Worm (Caenorhabditis elegans) whole organism, L2 larva: Measurements from ENCODE around the gene mrpl-46.

Experiments used
- C34F6.9 ChIP-seq: fragments of 150-350 bp; optimal IDR thresholded peaks from 2 replicates; lab custom pipeline; 2014; ENCODE audit warnings: missing biosample characterization, missing genetic modification characterization
- R02D3.7 ChIP-seq: fragments of 150-350 bp; optimal IDR thresholded peaks from 2 replicates; lab custom pipeline; 2014; ENCODE audit warnings: missing biosample characterization, missing genetic modification characterization
- ZK546.5 ChIP-seq: sonication (generic microtip); optimal IDR thresholded peaks from 2 replicates; lab custom pipeline; 2017; ENCODE audit warnings: missing biosample characterization, missing genetic modification characterization
- blmp-1 ChIP-seq: sonication (generic microtip); optimal IDR thresholded peaks from 2 replicates; lab custom pipeline; 2017; ENCODE audit warnings: missing genetic modification characterization, mild to moderate bottlenecking, missing compliant biosample characterization, antibody characterized with exemption, moderate library complexity; ENCODE audit not compliant: insufficient read depth
- ceh-16 ChIP-seq: fragments of 150-350 bp; optimal IDR thresholded peaks from 2 replicates; lab custom pipeline; 2014; ENCODE audit warnings: missing biosample characterization, missing genetic modification characterization
- dmd-4 ChIP-seq: sonication (generic microtip); optimal IDR thresholded peaks from 2 replicates; lab custom pipeline; 2017; ENCODE audit warnings: missing biosample characterization, missing genetic modification characterization
- elt-1 ChIP-seq: fragments of 150-350 bp; optimal IDR thresholded peaks from 2 replicates; lab custom pipeline; 2014; ENCODE audit warnings: missing biosample characterization, missing genetic modification characterization
- elt-3 ChIP-seq: sonication (generic microtip); optimal IDR thresholded peaks from 2 replicates; lab custom pipeline; 2017; ENCODE audit warnings: missing biosample characterization, missing genetic modification characterization
- lin-13 ChIP-seq: fragments of 150-350 bp; optimal IDR thresholded peaks from 2 replicates; lab custom pipeline; 2014; ENCODE audit warnings: missing biosample characterization, missing genetic modification reagents, missing genetic modification characterization
- lin-39 ChIP-seq: fragments of 150-350 bp; optimal IDR thresholded peaks from 2 replicates; lab custom pipeline; 2014; ENCODE audit warnings: missing biosample characterization, missing genetic modification reagents, missing genetic modification characterization
- lsy-2 ChIP-seq, 2 experiments: fragments of 150-350 bp in 1 of 2; sonication (generic microtip) in 1 of 2; optimal IDR thresholded peaks; 2 replicates each; lab custom pipeline; 2014 to 2017; ENCODE audit warnings: missing biosample characterization in 2 of 2, missing genetic modification characterization in 2 of 2
- mbf-1 ChIP-seq: sonication (generic microtip); optimal IDR thresholded peaks from 2 replicates; lab custom pipeline; 2017; ENCODE audit warnings: missing biosample characterization, missing genetic modification characterization
- nhr-12 ChIP-seq: fragments of 150-350 bp; optimal IDR thresholded peaks from 2 replicates; lab custom pipeline; 2014; ENCODE audit warnings: missing biosample characterization, missing genetic modification characterization
- nhr-23 ChIP-seq: fragments of 150-350 bp; optimal IDR thresholded peaks from 2 replicates; lab custom pipeline; 2014; ENCODE audit warnings: missing biosample characterization, missing genetic modification reagents, missing genetic modification characterization
- nhr-25 ChIP-seq: fragments of 150-350 bp; sonication (generic microtip); optimal IDR thresholded peaks from 3 replicates; lab custom pipeline; 2014; ENCODE audit warnings: missing biosample characterization, missing genetic modification characterization
- nhr-77 ChIP-seq: fragments of 150-350 bp; optimal IDR thresholded peaks from 2 replicates; lab custom pipeline; 2014; ENCODE audit warnings: missing biosample characterization, missing genetic modification characterization
- sma-3 ChIP-seq: sonication (generic microtip); optimal IDR thresholded peaks from 2 replicates; lab custom pipeline; 2016; ENCODE audit warnings: missing genetic modification reagents, missing genetic modification characterization, missing compliant biosample characterization
- sma-9 ChIP-seq, 2 experiments: fragments of 150-350 bp in 1 of 2; sonication (generic microtip) in 1 of 2; optimal IDR thresholded peaks; 2 replicates each; lab custom pipeline; 2014 to 2016; ENCODE audit warnings: missing genetic modification characterization in 2 of 2, mild to moderate bottlenecking in 1 of 2, missing biosample characterization in 1 of 2, missing compliant biosample characterization in 1 of 2, missing genetic modification reagents in 1 of 2, moderate library complexity in 1 of 2
- snpc-4 ChIP-seq: fragments of 150-350 bp; optimal IDR thresholded peaks from 2 replicates; lab custom pipeline; 2014; ENCODE audit warnings: missing biosample characterization, missing genetic modification characterization
- unc-62 ChIP-seq: fragments of 150-350 bp; optimal IDR thresholded peaks from 2 replicates; lab custom pipeline; 2014; ENCODE audit warnings: missing biosample characterization, missing genetic modification reagents, missing genetic modification characterization
- ztf-4 ChIP-seq: fragments of 150-350 bp; optimal IDR thresholded peaks from 2 replicates; lab custom pipeline; 2014; ENCODE audit warnings: missing biosample characterization, missing genetic modification characterization

mrpl-46 gene

DNA sequence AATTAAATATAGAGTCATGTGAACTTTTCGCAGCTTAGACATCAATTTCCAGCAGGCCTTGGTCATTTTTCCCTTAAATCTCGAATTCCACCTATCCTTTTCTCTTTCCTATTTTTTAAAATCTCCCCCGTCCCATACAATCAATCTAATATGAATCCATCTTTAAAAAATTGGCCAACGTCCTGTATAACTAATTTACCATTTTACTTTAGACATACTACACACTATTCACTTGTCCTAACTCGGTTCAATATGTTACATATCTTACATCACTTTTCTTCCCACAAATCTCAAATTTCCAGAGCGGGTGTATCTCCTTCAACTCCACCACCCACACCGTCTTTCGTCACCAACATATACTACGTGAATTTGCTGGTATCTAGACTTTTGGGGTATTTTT is 44.6 kb downstream of the mrpl-46 start, which contains the start of gene lgc-33:
lgc-33 (plus strand) TSS at position 301 of the 400 bp plus-strand sequence.
- TF ChIP-seq snpc-4 (tag; lab: Kevin White, UChicago), result no peak
- TF ChIP-seq elt-1, result no peak
- TF ChIP-seq ceh-16 (tag; lab: Kevin White, UChicago), result no peak
- TF ChIP-seq elt-3, result no peak
- no peak for TF ChIP-seq lin-39 (tag; lab: Kevin White, UChicago)
- TF ChIP-seq ztf-4 (tag; lab: Kevin White, UChicago), result no peak
- TF ChIP-seq R02D3.7 (tag; lab: Kevin White, UChicago), result no peak
- TF ChIP-seq sma-3 (GFP tag; lab: Kevin White, UChicago), result no peak
- TF ChIP-seq ZK546.5 (tag; lab: Kevin White, UChicago), result no peak
- TF ChIP-seq sma-9 (GFP tag; optimal IDR thresholded peaks at IDR 0.05; lab: Kevin White, UChicago), result no peak
- no peak for TF ChIP-seq sma-9 (tag; optimal IDR thresholded peaks at IDR 0.05; lab: Kevin White, UChicago)
- TF ChIP-seq nhr-25 (tag; lab: Kevin White, UChicago), result no peak
- no peak for TF ChIP-seq lin-13
- no peak for TF ChIP-seq dmd-4 (tag; lab: Kevin White, UChicago)
- TF ChIP-seq nhr-77 (tag; lab: Kevin White, UChicago), result no peak
- no peak for TF ChIP-seq blmp-1

DNA sequence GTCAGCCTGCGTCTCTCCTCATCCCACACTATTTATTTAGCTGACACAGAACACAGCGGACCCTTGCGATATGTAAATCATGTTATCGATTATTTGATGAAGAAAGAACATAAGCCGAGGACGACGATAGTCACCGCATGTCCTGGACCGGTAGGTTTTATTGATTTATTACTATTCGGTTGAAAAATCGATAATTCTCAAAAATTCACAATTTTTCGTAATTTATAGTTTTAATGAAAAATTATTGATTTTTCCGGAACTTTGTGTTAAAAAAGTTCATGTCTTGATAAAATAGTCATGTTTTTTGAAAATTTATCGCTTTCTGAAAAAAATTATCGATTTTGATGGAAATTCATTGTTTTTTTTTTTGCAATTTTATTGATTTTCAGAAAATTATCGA is 47.6 kb downstream of the mrpl-46 start:
- TF ChIP-seq C34F6.9 (tag; lab: Kevin White, UChicago) (no peak), mbf-1 (tag; lab: Kevin White, UChicago) (no peak), nhr-12 (tag; lab: Kevin White, UChicago) (no peak), snpc-4 (tag; lab: Kevin White, UChicago) (no peak), nhr-23 (no peak), unc-62 (no peak), lsy-2 (tag; optimal IDR thresholded peaks at IDR 0.05; lab: Kevin White, UChicago) (no peak), sma-3 (GFP tag; lab: Kevin White, UChicago) (no peak)
